Worm (Caenorhabditis elegans) whole organism, dauer: ENCODE results near the gene F47B8.2.

ENCODE experiments used
- unc-62 ChIP-seq: sonication (generic microtip); optimal IDR thresholded peaks from 2 replicates; lab custom pipeline; 2017; ENCODE audit warnings: missing biosample characterization, missing genetic modification reagents, missing genetic modification characterization

Gene F47B8.2

DNA sequence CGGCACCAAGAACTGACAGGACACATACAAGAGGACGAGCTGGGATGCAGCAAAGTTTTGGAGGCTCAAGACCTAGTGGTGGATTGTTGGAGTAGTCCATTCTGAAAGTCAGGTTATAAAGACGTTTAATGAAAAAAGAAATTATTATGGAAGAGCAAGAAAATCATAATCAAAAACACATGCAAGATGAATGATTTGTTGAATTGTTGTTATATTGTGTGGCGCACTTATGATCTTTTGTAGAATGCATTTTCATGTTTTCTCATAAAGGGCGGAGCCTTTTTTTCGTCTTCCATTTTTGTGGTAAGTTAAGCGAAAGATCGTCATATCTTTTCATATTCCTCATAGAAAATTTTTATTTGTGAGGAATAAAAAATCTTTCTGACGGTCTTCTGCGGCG, at the start of gene F47B8.2:
Gene F47B8.2 (minus strand): TSS at position 101 of the 400 bp plus-strand sequence.
- no peak for TF ChIP-seq unc-62 (GFP tag; lab: Kevin White, UChicago)

DNA sequence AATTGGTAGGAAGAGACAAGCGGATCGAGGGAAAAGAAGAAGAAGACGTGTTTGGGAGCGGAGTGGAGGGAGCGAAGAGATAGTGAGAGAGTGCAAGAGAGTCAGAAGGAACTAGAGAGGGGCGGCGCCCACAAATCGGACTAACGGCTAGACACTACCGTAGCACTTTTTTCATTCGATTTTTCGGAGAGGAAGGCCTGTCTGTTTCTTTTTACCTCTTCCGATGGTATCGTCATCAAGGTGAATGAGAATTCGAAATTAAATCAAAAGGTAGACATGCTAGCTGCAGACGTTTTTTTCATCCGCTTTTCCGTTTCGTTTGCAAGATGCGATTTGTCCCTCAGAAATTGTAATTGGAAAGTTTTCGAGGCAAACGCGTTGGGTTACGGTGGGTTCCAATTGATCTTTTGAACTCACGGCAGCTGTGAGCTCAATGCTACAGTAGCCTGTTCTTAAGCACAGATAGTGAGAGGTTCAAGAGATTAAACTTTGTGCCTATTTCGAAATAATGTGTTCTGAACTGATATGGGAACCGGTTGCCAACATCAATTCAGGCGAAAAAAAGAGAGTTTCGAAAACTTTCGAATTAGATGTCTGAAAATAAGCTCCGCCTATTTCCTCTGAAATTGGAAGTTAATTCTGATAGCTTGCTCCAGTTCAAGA, 48.3 kb upstream of the F47B8.2 start:
- TF ChIP-seq unc-62 (GFP tag; lab: Kevin White, UChicago), result no peak

ce11 chrV:14361973-14362372, 45.5 kb upstream of the F47B8.2 start:
- no peak for TF ChIP-seq unc-62 (GFP tag; lab: Kevin White, UChicago)

ce11 chrV:14358577-14358976, 42.2 kb upstream of the F47B8.2 start, which contains the start of gene Y49A3A.4:
TSS of gene Y49A3A.4 (minus strand) at chrV:14358890.
- no peak for TF ChIP-seq unc-62 (GFP tag; lab: Kevin White, UChicago)

DNA sequence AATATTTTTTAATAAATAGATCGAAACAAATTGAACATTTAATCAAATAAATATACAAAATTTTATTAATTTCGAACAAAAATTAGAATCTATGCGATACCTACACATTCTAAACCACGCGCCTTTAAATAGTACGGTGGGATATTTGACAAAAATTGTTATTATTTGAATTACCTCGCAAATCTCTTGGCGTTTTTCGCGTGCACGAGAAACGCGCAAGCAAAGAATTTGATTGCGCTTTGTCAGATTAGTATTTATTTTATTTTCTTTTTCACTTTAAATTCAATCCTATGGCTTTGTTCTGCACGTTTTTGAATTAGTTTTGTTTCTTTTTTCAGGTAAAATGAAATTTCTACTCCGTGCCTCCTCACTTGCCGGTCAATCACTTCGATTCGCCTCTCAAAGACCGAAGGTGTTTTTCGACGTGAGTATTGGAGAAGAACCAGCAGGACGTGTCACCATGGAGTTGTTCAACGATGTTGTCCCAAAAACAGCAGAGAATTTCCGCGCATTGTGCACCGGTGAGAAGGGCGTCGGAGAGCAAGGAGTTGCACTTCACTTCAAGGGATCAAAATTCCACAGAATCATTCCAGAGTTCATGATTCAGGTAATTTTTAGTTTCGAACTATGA, 39.4 kb upstream of the F47B8.2 start, which contains the start of gene cyn-1:
Gene cyn-1 (plus strand): TSS at position 339 of the 631 bp plus-strand sequence.
- no peak for TF ChIP-seq unc-62 (GFP tag; lab: Kevin White, UChicago)

DNA sequence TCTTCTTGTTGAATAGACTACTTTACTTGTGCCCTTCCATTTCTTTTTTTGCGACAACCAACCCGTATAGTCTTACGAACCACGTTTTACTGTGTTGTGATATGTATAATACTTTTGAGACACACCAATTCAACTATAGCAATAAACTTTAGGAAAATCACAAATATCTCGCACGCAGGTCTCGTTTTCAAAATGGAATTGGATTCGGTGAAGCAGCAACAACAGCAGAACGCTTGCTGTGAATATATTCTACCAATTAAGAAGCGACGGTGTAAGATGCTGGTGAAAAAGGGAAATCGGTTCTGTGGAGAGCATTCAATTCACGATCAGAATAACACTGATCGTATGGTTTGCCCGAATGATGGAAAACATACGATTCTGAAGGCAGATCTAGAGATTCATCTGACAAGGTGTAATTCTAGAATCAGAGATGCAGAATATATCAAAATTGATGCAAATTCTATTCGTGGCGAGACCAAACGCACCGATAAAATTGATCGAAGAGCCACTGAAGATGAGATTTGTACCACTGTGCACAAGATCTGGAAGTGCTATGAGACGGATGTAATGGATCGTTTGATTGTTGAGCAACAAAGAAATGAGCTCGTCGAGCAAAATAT, 37.9 kb upstream of the F47B8.2 start, which contains the start of gene Y49A3A.3:
Gene Y49A3A.3 (plus strand): TSS at position 153 of the 620 bp plus-strand sequence.
- no peak for TF ChIP-seq unc-62 (GFP tag; lab: Kevin White, UChicago)

- TF ChIP-seq unc-62 (GFP tag; lab: Kevin White, UChicago), result no peak
Observed at ce11 chrV:14352032-14352431, 35.6 kb upstream of the F47B8.2 start.

DNA sequence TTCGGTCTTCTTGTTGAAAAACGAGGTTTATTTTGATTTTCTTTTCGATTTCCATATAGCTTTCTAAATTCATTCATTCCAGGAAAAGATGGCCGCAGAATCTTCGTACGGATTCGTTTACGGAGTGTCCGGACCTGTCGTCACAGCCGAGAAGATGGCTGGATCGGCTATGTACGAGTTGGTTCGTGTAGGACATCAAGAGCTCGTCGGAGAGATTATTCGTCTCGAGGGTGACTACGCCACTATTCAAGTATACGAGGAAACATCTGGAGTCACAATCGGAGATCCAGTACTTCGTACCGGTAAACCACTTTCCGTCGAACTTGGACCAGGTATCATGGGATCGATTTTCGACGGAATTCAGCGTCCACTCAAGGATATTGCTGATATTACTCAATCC, 35.2 kb upstream of the F47B8.2 start, which contains the start of gene vha-13:
Gene vha-13 (plus strand): TSS at position 81 of the 400 bp plus-strand sequence.
- TF ChIP-seq unc-62 (GFP tag; lab: Kevin White, UChicago), result no peak

- TF ChIP-seq unc-62 (GFP tag; lab: Kevin White, UChicago), result no peak
Observed at ce11 chrV:14350949-14351348, 34.5 kb upstream of the F47B8.2 start.

DNA sequence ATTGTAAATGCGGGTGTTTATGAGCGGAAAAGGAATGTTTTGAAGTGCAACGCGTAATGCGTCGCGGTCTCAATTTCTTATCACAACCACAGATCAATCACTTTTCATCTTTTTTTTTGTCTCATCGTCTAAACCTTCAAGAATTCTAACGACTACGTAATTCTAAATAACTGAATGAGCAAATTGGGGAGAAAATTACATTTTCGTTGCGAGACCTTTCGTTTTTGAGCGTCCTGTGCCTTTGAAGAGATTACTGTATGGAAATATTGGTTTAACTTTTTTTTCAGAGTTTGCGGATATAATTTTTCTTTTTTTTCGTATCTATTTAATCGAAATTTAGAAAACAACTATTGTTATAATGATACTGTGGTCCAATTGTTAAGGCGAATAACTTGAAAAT, 34.1 kb upstream of the F47B8.2 start:
- no peak for TF ChIP-seq unc-62 (GFP tag; lab: Kevin White, UChicago)

DNA sequence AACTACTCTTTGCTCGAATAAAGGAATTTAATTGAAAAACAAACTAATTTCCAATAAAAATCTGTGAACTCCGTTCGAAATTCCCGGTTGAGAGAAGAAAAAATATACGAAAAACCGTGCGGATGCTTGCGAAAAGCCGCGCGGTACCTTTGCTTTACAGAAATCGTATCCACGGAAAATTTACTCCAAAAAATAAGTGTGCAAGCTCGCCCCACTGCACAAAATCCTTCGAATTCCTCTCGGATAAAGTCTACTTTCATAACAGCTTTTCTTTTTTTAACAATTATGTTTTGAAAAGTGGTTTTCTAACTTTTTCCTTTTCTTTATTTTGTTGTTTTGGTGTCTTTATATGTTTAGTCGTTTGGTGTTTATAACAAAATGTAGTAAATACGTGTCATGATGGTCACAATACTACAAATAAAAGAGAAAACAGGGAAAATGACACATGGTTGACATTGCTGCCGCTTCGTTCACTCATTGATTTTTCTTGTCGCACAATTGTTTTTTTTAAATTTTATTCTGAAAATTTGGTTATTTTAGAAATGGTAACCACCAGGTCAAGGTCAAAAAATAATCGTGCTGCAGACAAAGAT, 30.9 kb upstream of the F47B8.2 start, which contains the start of gene cept-2:
Gene cept-2 (plus strand): TSS at position 533 of the 593 bp plus-strand sequence.
- no peak for TF ChIP-seq unc-62 (GFP tag; lab: Kevin White, UChicago)

ce11 chrV:14341672-14342071, 25.2 kb upstream of the F47B8.2 start, which contains the start of gene F47B8.10:
TSS of gene F47B8.10 (plus strand) at chrV:14341972.
- TF ChIP-seq unc-62 (GFP tag; lab: Kevin White, UChicago), result no peak

DNA sequence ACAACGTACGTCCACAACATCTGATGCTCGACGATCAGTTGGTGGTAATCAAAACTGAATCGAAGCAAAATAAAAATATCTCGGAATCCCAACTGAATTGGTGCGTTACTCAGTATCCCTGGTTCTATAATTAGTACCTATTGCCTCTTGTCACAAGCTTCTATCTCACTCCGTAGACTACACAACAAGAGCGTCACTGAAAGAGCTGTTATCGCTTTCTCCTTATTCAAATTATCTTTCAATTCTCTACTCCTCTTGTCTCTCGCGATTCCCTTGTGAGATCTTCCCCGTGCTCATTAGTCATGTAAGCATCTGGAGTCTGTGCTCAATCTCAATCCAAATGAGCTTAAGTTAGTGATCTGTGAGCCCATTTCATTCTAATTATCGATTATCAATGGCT, 20.2 kb upstream of the F47B8.2 start, which contains the start of gene srm-6:
Gene srm-6 (plus strand): TSS at position 301 of the 400 bp plus-strand sequence.
- no peak for TF ChIP-seq unc-62 (GFP tag; lab: Kevin White, UChicago)

- TF ChIP-seq unc-62 (GFP tag; lab: Kevin White, UChicago), result no peak
Observed at ce11 chrV:14334901-14335300, 18.5 kb upstream of the F47B8.2 start, which contains the start of gene srm-5. TSS of gene srm-5 (plus strand) at chrV:14335201.

- no peak for TF ChIP-seq unc-62 (GFP tag; lab: Kevin White, UChicago)
Observed at ce11 chrV:14333116-14333515, 16.7 kb upstream of the F47B8.2 start, which contains the start of gene srm-4. TSS of gene srm-4 (plus strand) at chrV:14333416.
